Worm (Caenorhabditis elegans) whole organism, L4/young adult: ENCODE results near the gene ZC196.4.

Source experiments
- W03F9.2 ChIP-seq: fragments of 150-350 bp; optimal IDR thresholded peaks from 2 replicates; lab custom pipeline; 2014; ENCODE audit warnings: missing biosample characterization, missing genetic modification characterization
- dao-5 ChIP-seq: sonication (generic microtip); optimal IDR thresholded peaks from 2 replicates; lab custom pipeline; 2016; ENCODE audit warnings: missing genotype, missing genetic modification characterization, moderate library complexity, missing compliant biosample characterization
- him-1 ChIP-seq: sonication (generic microtip); optimal IDR thresholded peaks from 2 replicates; lab custom pipeline; 2016; ENCODE audit warnings: missing genotype, missing genetic modification reagents, missing genetic modification characterization, missing compliant biosample characterization

DNA sequence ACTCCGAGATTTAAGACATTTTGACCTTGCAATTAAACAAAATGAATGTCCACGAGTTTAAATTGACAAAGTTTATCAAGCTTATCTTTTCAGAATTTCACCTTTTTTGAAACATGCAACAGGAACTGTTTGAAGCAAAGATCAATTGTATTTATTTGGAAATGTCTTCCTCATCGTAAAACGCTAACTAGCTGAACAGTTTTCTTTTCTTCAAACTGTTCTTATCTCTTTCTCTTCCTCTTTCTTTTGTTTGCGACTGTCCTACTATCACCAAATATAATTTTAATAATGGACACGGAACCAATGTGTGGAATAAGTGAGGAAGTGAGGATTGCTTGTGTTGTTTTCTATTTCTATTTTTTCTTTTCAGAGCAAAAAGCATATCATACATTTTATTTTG is at the start of gene ZC196.4:
- no peak for TF ChIP-seq dao-5 (tag; lab: Kevin White, UChicago)
- no peak for TF ChIP-seq him-1 (tag; lab: Kevin White, UChicago)
- no peak for TF ChIP-seq W03F9.2 (tag; lab: Kevin White, UChicago)
